Fruit fly (Drosophila melanogaster): ENCODE data around the gene Elal.

- no peak for TF ChIP-seq toe (GFP tag; optimal IDR thresholded peaks at IDR 0.05)
- no peak for TF ChIP-seq cic (GFP tag; optimal IDR thresholded peaks at IDR 0.05)
- TF ChIP-seq Clk (GFP tag; optimal IDR thresholded peaks at IDR 0.05), result no peak
- TF ChIP-seq Hr96 (GFP tag; optimal IDR thresholded peaks at IDR 0.05), result no peak
- TF ChIP-seq CG12768 (GFP tag; optimal IDR thresholded peaks at IDR 0.05), result no peak
- TF ChIP-seq kay (GFP tag; ENCODE audit: borderline replicate concordance), result no peak
- TF ChIP-seq tj (GFP tag; optimal IDR thresholded peaks at IDR 0.05), result no peak
- peak in 1 of 2 experiments; percentile 42 for TF ChIP-seq cnc (optimal IDR thresholded peaks at IDR 0.05)
- TF ChIP-seq bab1 (GFP tag; optimal IDR thresholded peaks at IDR 0.05), result no peak
- no peak for TF ChIP-seq Mnt (GFP tag; optimal IDR thresholded peaks at IDR 0.05)
- TF ChIP-seq CG14711 (tag; optimal IDR thresholded peaks at IDR 0.05), result no peak
These were observed 4.8 kb upstream of the Elal start, which contains the start of gene CG13639 for dm6 chr3R:24860316-24860826.

Data from whole organism, adult.